Worm (Caenorhabditis elegans): ENCODE results near the gene C35B1.8.

DNA sequence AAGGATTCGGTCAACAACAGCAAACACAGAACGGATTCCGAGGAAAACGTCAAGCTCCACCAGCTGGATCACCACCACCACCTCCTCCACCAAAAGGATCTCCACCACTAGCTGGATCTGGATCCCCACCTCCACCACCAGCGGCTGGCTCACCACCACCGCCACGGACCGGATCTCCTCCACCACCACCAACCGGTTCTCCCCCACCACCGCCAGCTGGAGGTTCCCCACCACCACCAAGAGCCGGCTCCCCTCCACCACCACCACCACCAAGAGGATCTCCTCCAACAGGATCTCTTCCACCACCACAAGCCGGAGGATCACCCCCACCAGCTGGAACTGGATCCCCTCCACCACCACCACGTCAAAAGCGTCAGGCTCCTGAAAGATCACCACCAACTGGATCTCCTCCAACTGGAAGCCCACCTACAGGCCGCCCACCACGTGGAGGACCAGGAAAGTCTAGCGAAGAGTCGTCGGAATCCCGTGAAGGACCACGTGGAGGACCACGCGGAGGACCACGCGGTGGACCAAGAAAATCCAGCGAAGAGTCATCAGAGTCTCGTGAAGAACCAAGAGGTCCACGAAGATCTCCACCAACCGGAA, 2.0 kb downstream of the C35B1.8 start:
- TF ChIP-seq him-1 (tag; optimal IDR thresholded peaks at IDR 0.05) (no peak), dao-5 (tag; optimal IDR thresholded peaks at IDR 0.05) (no peak), W03F9.2 (tag; optimal IDR thresholded peaks at IDR 0.05) (no peak)

Data from whole organism, L4/young adult.